Worm (Caenorhabditis elegans) whole organism, mixed stage, embryonic: ENCODE data around the gene Y62E10A.24.

Source experiments
- M03D4.4 ChIP-seq: sonication (generic microtip); optimal IDR thresholded peaks from 2 replicates; lab custom pipeline; 2017; ENCODE audit warnings: mild to moderate bottlenecking, missing genetic modification characterization, missing compliant biosample characterization
- blmp-1 ChIP-seq: fragments of 150-350 bp; optimal IDR thresholded peaks from 2 replicates; lab custom pipeline; 2014; ENCODE audit warnings: missing biosample characterization, missing genetic modification characterization
- elt-1 ChIP-seq: sonication (generic microtip); optimal IDR thresholded peaks from 2 replicates; lab custom pipeline; 2017; ENCODE audit warnings: missing genetic modification characterization, mild to moderate bottlenecking, missing compliant biosample characterization, antibody characterized with exemption, moderate library complexity, borderline replicate concordance; ENCODE audit not compliant: insufficient read depth
- elt-3 ChIP-seq: fragments of 150-350 bp; optimal IDR thresholded peaks from 2 replicates; lab custom pipeline; 2014; ENCODE audit warnings: missing biosample characterization, missing genetic modification characterization
- hlh-1 ChIP-seq: fragments of 150-350 bp; optimal IDR thresholded peaks from 2 replicates; lab custom pipeline; 2014; ENCODE audit warnings: missing biosample characterization, missing genetic modification reagents, missing genetic modification characterization
- lin-13 ChIP-seq: fragments of 150-350 bp; optimal IDR thresholded peaks from 2 replicates; lab custom pipeline; 2014; ENCODE audit warnings: missing biosample characterization, missing genetic modification characterization
- lsy-2 ChIP-seq: fragments of 150-350 bp; optimal IDR thresholded peaks from 2 replicates; lab custom pipeline; 2014; ENCODE audit warnings: missing biosample characterization, missing genetic modification characterization
- nhr-12 ChIP-seq: fragments of 150-350 bp; optimal IDR thresholded peaks from 2 replicates; lab custom pipeline; 2014; ENCODE audit warnings: missing biosample characterization, missing genetic modification characterization
- nhr-28 ChIP-seq: fragments of 150-350 bp; optimal IDR thresholded peaks from 2 replicates; lab custom pipeline; 2014; ENCODE audit warnings: missing biosample characterization, missing genetic modification characterization
- pha-4 ChIP-seq: fragments of 150-350 bp; optimal IDR thresholded peaks from 2 replicates; lab custom pipeline; 2018; ENCODE audit warnings: missing biosample characterization, missing genetic modification reagents, missing genetic modification characterization
- snpc-4 ChIP-seq: fragments of 150-350 bp; optimal IDR thresholded peaks from 2 replicates; lab custom pipeline; 2014; ENCODE audit warnings: missing biosample characterization, missing genetic modification characterization
- unc-39 ChIP-seq: fragments of 150-350 bp; optimal IDR thresholded peaks from 2 replicates; lab custom pipeline; 2014; ENCODE audit warnings: missing biosample characterization, missing genetic modification characterization

- TF ChIP-seq elt-3 (no peak), snpc-4 (no peak), pha-4 (tag; lab: Kevin White, UChicago) (no peak), nhr-12 (tag; lab: Kevin White, UChicago) (no peak), nhr-28 (tag; lab: Kevin White, UChicago) (no peak), elt-1 (tag; lab: Kevin White, UChicago) (no peak), lsy-2 (tag; lab: Kevin White, UChicago) (no peak), blmp-1 (tag; lab: Kevin White, UChicago) (no peak), unc-39 (tag; lab: Kevin White, UChicago) (no peak), M03D4.4 (tag; lab: Kevin White, UChicago) (no peak), hlh-1 (no peak), lin-13 (tag; lab: Kevin White, UChicago) (no peak)
These were observed 4.4 kb downstream of the Y62E10A.24 start for ce11 chrIV:13374918-13375317.
